Worm (Caenorhabditis elegans) whole organism, mixed stage, embryonic: ENCODE measurements around the gene tpp-2.

Source experiments
- M03D4.4 ChIP-seq: sonication (generic microtip); optimal IDR thresholded peaks from 2 replicates; lab custom pipeline; 2017; ENCODE audit warnings: mild to moderate bottlenecking, missing genetic modification characterization, missing compliant biosample characterization
- bed-3 ChIP-seq: fragments of 200-800 bp; sonication (Bioruptor generic); optimal IDR thresholded peaks from 3 replicates; lab custom pipeline; 2018; ENCODE audit warnings: mild to moderate bottlenecking, missing genetic modification characterization, moderate library complexity, missing compliant biosample characterization
- blmp-1 ChIP-seq: fragments of 150-350 bp; optimal IDR thresholded peaks from 2 replicates; lab custom pipeline; 2014; ENCODE audit warnings: missing biosample characterization, missing genetic modification characterization
- ceh-39 ChIP-seq: fragments of 150-350 bp; optimal IDR thresholded peaks from 2 replicates; lab custom pipeline; 2014; ENCODE audit warnings: missing biosample characterization, missing genetic modification characterization
- ceh-43 ChIP-seq: fragments of 200-800 bp; sonication (Bioruptor generic); optimal IDR thresholded peaks from 2 replicates; lab custom pipeline; 2018; ENCODE audit warnings: mild to moderate bottlenecking, missing genetic modification characterization, moderate library complexity, missing compliant biosample characterization
- ceh-83 ChIP-seq: fragments of 200-800 bp; sonication (Bioruptor generic); optimal IDR thresholded peaks from 2 replicates; lab custom pipeline; 2018; ENCODE audit warnings: mild to moderate bottlenecking, missing genetic modification characterization, missing compliant biosample characterization
- ces-1 ChIP-seq: fragments of 150-350 bp; optimal IDR thresholded peaks from 2 replicates; lab custom pipeline; 2014; ENCODE audit warnings: missing biosample characterization, missing genetic modification reagents, missing genetic modification characterization
- cnd-1 ChIP-seq: fragments of 200-800 bp; sonication (Bioruptor generic); optimal IDR thresholded peaks from 2 replicates; lab custom pipeline; 2018; ENCODE audit warnings: mild to moderate bottlenecking, missing genetic modification characterization, missing compliant biosample characterization
- drap-1 ChIP-seq: fragments of 200-800 bp; sonication (Bioruptor generic); optimal IDR thresholded peaks from 3 replicates; lab custom pipeline; 2018; ENCODE audit warnings: mild to moderate bottlenecking, missing genetic modification characterization, missing compliant biosample characterization
- elt-1 ChIP-seq: sonication (generic microtip); optimal IDR thresholded peaks from 2 replicates; lab custom pipeline; 2017; ENCODE audit warnings: missing genetic modification characterization, mild to moderate bottlenecking, missing compliant biosample characterization, antibody characterized with exemption, moderate library complexity, borderline replicate concordance; ENCODE audit not compliant: insufficient read depth
- elt-3 ChIP-seq: fragments of 150-350 bp; optimal IDR thresholded peaks from 2 replicates; lab custom pipeline; 2014; ENCODE audit warnings: missing biosample characterization, missing genetic modification characterization
- flh-1 ChIP-seq: fragments of 200-800 bp; sonication (Bioruptor generic); optimal IDR thresholded peaks from 2 replicates; lab custom pipeline; 2018; ENCODE audit warnings: mild to moderate bottlenecking, missing genetic modification characterization, moderate library complexity, missing compliant biosample characterization
- ham-2 ChIP-seq: fragments of 200-800 bp; sonication (Bioruptor generic); optimal IDR thresholded peaks from 2 replicates; lab custom pipeline; 2018; ENCODE audit warnings: mild to moderate bottlenecking, missing genetic modification characterization, missing compliant biosample characterization
- hlh-1 ChIP-seq: fragments of 150-350 bp; optimal IDR thresholded peaks from 2 replicates; lab custom pipeline; 2014; ENCODE audit warnings: missing biosample characterization, missing genetic modification reagents, missing genetic modification characterization
- lin-13 ChIP-seq: fragments of 150-350 bp; optimal IDR thresholded peaks from 2 replicates; lab custom pipeline; 2014; ENCODE audit warnings: missing biosample characterization, missing genetic modification characterization
- lin-32 ChIP-seq: fragments of 200-800 bp; sonication (Bioruptor generic); optimal IDR thresholded peaks from 2 replicates; lab custom pipeline; 2018; ENCODE audit warnings: mild to moderate bottlenecking, missing genetic modification characterization, missing compliant biosample characterization
- lsy-2 ChIP-seq: fragments of 150-350 bp; optimal IDR thresholded peaks from 2 replicates; lab custom pipeline; 2014; ENCODE audit warnings: missing biosample characterization, missing genetic modification characterization
- mab-5 ChIP-seq: fragments of 150-350 bp; optimal IDR thresholded peaks from 2 replicates; lab custom pipeline; 2014; ENCODE audit warnings: missing biosample characterization, missing genetic modification characterization
- mep-1 ChIP-seq: fragments of 150-350 bp; optimal IDR thresholded peaks from 2 replicates; lab custom pipeline; 2017; ENCODE audit warnings: missing biosample characterization, missing genetic modification reagents, missing genetic modification characterization, inconsistent platforms
- mls-2 ChIP-seq: sonication (generic microtip); optimal IDR thresholded peaks from 2 replicates; lab custom pipeline; 2016; ENCODE audit warnings: mild to moderate bottlenecking, missing genetic modification characterization, moderate library complexity, missing compliant biosample characterization
- nhr-12 ChIP-seq: fragments of 150-350 bp; optimal IDR thresholded peaks from 2 replicates; lab custom pipeline; 2014; ENCODE audit warnings: missing biosample characterization, missing genetic modification characterization
- nhr-2 ChIP-seq: fragments of 150-350 bp; optimal IDR thresholded peaks from 2 replicates; lab custom pipeline; 2014; ENCODE audit warnings: missing biosample characterization, missing genetic modification characterization
- nhr-237 ChIP-seq: fragments of 150-350 bp; optimal IDR thresholded peaks from 2 replicates; lab custom pipeline; 2014; ENCODE audit warnings: missing biosample characterization, missing genetic modification characterization
- nhr-28 ChIP-seq: fragments of 150-350 bp; optimal IDR thresholded peaks from 2 replicates; lab custom pipeline; 2014; ENCODE audit warnings: missing biosample characterization, missing genetic modification characterization
- nhr-76 ChIP-seq: sonication (generic microtip); optimal IDR thresholded peaks from 2 replicates; lab custom pipeline; 2017; ENCODE audit warnings: missing biosample characterization, missing genetic modification characterization
- pha-4 ChIP-seq: fragments of 150-350 bp; optimal IDR thresholded peaks from 2 replicates; lab custom pipeline; 2018; ENCODE audit warnings: missing biosample characterization, missing genetic modification reagents, missing genetic modification characterization
- sem-2 ChIP-seq: fragments of 200-800 bp; sonication (Bioruptor generic); optimal IDR thresholded peaks from 2 replicates; lab custom pipeline; 2018; ENCODE audit warnings: mild to moderate bottlenecking, missing genetic modification characterization, missing compliant biosample characterization
- snpc-4 ChIP-seq: fragments of 150-350 bp; optimal IDR thresholded peaks from 2 replicates; lab custom pipeline; 2014; ENCODE audit warnings: missing biosample characterization, missing genetic modification characterization
- sptf-1 ChIP-seq: sonication (generic microtip); optimal IDR thresholded peaks from 2 replicates; lab custom pipeline; 2017; ENCODE audit warnings: mild to moderate bottlenecking, missing genetic modification characterization, moderate library complexity, missing compliant biosample characterization
- tbx-8 ChIP-seq: fragments of 200-800 bp; sonication (Bioruptor generic); optimal IDR thresholded peaks from 2 replicates; lab custom pipeline; 2018; ENCODE audit warnings: mild to moderate bottlenecking, missing genetic modification characterization, moderate library complexity, missing compliant biosample characterization
- unc-120 ChIP-seq: sonication (generic microtip); optimal IDR thresholded peaks from 2 replicates; lab custom pipeline; 2017; ENCODE audit warnings: missing genetic modification characterization, missing compliant biosample characterization; ENCODE audit not compliant: poor library complexity, severe bottlenecking
- unc-39 ChIP-seq: fragments of 150-350 bp; optimal IDR thresholded peaks from 2 replicates; lab custom pipeline; 2014; ENCODE audit warnings: missing biosample characterization, missing genetic modification characterization
- unc-62 ChIP-seq: fragments of 150-350 bp; optimal IDR thresholded peaks from 2 replicates; lab custom pipeline; 2014; ENCODE audit warnings: missing biosample characterization, missing genetic modification reagents, missing genetic modification characterization
- zip-8 ChIP-seq: fragments of 150-350 bp; optimal IDR thresholded peaks from 2 replicates; lab custom pipeline; 2014; ENCODE audit warnings: missing biosample characterization, missing genetic modification characterization
- ztf-11 ChIP-seq: fragments of 150-350 bp; optimal IDR thresholded peaks from 2 replicates; lab custom pipeline; 2014; ENCODE audit warnings: missing biosample characterization, missing genetic modification characterization

Gene tpp-2

ce11 chrII:6049546-6049945, 47.9 kb downstream of the tpp-2 start:
- TF ChIP-seq unc-62 (GFP tag; lab: Kevin White, UChicago) (no peak), snpc-4 (tag; lab: Kevin White, UChicago) (no peak), flh-1 (no peak), nhr-28 (no peak)

- TF ChIP-seq unc-62 (GFP tag; lab: Kevin White, UChicago): no peak
- TF ChIP-seq M03D4.4 (tag; lab: Kevin White, UChicago): peak; percentile 67
- TF ChIP-seq elt-3 (tag; lab: Kevin White, UChicago): no peak
- peak; percentile 41 for TF ChIP-seq ces-1 (GFP tag; lab: Kevin White, UChicago)
- no peak for TF ChIP-seq ceh-83 (GFP tag; lab: Kevin White, UChicago)
- no peak for TF ChIP-seq flh-1
- TF ChIP-seq unc-39: no peak
- TF ChIP-seq ham-2 (GFP tag; lab: Kevin White, UChicago): no peak
- no peak for TF ChIP-seq sem-2 (GFP tag; lab: Kevin White, UChicago)
- TF ChIP-seq unc-120: no peak
- no peak for TF ChIP-seq hlh-1
- peak; percentile 78 for TF ChIP-seq lin-13 (tag; lab: Kevin White, UChicago)
- no peak for TF ChIP-seq nhr-12 (tag; lab: Kevin White, UChicago)
- TF ChIP-seq snpc-4 (tag; lab: Kevin White, UChicago): no peak
- no peak for TF ChIP-seq ztf-11
- TF ChIP-seq nhr-237: peak; percentile 46
- TF ChIP-seq blmp-1 (tag; lab: Kevin White, UChicago): no peak
- no peak for TF ChIP-seq elt-1 (tag; lab: Kevin White, UChicago)
- no peak for TF ChIP-seq nhr-76 (tag; lab: Kevin White, UChicago)
- TF ChIP-seq mab-5 (tag; lab: Kevin White, UChicago): no peak
- peak; percentile 47 for TF ChIP-seq mls-2 (tag; lab: Kevin White, UChicago)
- TF ChIP-seq mep-1 (tag; lab: Kevin White, UChicago): peak; percentile 74
- TF ChIP-seq pha-4: peak; percentile 38
- no peak for TF ChIP-seq nhr-2 (tag; lab: Kevin White, UChicago)
- TF ChIP-seq nhr-28: no peak
- no peak for TF ChIP-seq bed-3
- peak; percentile 22 for TF ChIP-seq ceh-43 (GFP tag; lab: Kevin White, UChicago)
- TF ChIP-seq cnd-1 (tag; lab: Kevin White, UChicago): peak; percentile 3
- TF ChIP-seq lsy-2 (tag; lab: Kevin White, UChicago): peak; percentile 67
- no peak for TF ChIP-seq tbx-8 (GFP tag; lab: Kevin White, UChicago)
- TF ChIP-seq lin-32: no peak
- no peak for TF ChIP-seq ceh-39 (tag; lab: Kevin White, UChicago)
- TF ChIP-seq sptf-1: peak; percentile 62
- no peak for TF ChIP-seq zip-8 (tag; lab: Kevin White, UChicago)
- no peak for TF ChIP-seq drap-1 (GFP tag; lab: Kevin White, UChicago)
Measured at ce11 chrII:6047639-6048159, 49.7 kb downstream of the tpp-2 start, which contains the start of the genes R12C12.6 and ran-5. R12C12.6 (minus strand) TSS chrII:6047867. ran-5 (plus strand) TSS chrII:6048109.

DNA sequence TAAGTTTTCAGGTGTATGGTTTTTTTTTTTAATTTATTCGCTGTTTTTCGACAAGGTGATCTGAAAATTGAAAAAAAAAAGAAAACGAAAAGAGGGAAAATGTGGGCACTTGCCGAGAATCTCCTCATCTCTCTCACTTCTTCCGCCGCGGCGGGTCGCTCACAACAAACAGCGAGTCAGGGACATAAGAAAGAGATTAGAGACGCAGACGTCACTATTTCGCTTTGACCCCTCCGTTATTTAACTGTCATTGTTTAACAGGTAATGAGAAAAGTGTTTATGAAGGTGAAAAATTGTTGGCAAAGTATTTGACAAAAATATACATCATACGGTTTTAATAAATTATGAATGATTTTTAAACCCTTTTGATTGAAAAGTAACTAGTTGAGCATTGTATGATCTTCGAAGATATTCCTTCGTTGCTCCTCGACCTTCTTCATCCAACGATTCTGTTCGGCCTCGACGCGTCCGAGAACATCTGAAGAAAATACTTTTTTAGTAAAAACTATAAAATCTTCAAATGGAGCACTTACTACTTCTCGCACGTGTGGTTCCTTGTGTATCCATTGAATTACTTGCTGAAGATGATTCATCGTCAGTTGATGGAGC, 51.3 kb downstream of the tpp-2 start:
- peak; percentile 7 for TF ChIP-seq ces-1 (GFP tag; lab: Kevin White, UChicago)
- TF ChIP-seq mls-2 (tag; lab: Kevin White, UChicago): no peak

ce11 chrII:6045048-6045447, 52.3 kb downstream of the tpp-2 start, which contains the start of gene R12C12.5:
R12C12.5 (minus strand) TSS chrII:6045148.
- TF ChIP-seq ceh-43 (GFP tag; lab: Kevin White, UChicago) (no peak), zip-8 (tag; lab: Kevin White, UChicago) (no peak), lin-13 (tag; lab: Kevin White, UChicago) (no peak), ceh-39 (tag; lab: Kevin White, UChicago) (no peak), ces-1 (GFP tag; lab: Kevin White, UChicago) (no peak), nhr-2 (tag; lab: Kevin White, UChicago) (no peak), cnd-1 (tag; lab: Kevin White, UChicago) (no peak), unc-120 (no peak), unc-62 (GFP tag; lab: Kevin White, UChicago) (no peak), sptf-1 (no peak), lin-32 (no peak), bed-3 (no peak), ceh-83 (GFP tag; lab: Kevin White, UChicago) (no peak), sem-2 (GFP tag; lab: Kevin White, UChicago) (no peak), nhr-28 (no peak), tbx-8 (GFP tag; lab: Kevin White, UChicago) (no peak), mls-2 (tag; lab: Kevin White, UChicago) (no peak)
